Worm (Caenorhabditis elegans): ENCODE measurements around the gene ccch-2.

DNA sequence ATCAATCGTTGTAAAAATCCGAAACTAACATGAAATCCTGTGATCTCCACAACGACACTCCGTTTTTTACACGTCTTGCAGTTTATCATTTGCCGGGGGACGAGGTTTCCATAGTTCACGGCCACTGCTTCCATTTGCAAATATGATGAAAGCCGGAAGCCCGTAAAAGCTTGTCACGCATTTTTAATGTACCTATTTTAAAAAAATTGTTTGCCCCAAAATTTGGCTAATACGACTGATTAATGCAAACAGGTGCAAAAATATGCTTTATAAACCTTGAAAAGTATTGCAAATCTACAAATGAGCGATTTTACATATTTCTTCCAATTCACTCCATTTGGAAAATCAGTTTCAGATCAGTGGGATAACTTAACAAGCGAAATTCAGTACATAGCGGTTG is 42.9 kb downstream of the ccch-2 start, which contains the start of gene srz-61:
- TF ChIP-seq ama-1 (optimal IDR thresholded peaks at IDR 0.05) (no peak), F49E8.2 (tag; optimal IDR thresholded peaks at IDR 0.05; ENCODE audit: borderline replicate concordance) (no peak)
